Worm (Caenorhabditis elegans) whole organism, L3 larva: ENCODE results near the gene rps-8.

Source experiments
- ama-1 ChIP-seq: fragments of 150-350 bp; optimal IDR thresholded peaks from 2 replicates; lab custom pipeline; 2018
- ceh-82 ChIP-seq: fragments of 150-350 bp; optimal IDR thresholded peaks from 2 replicates; lab custom pipeline; 2014; ENCODE audit warnings: missing biosample characterization, missing genetic modification characterization
- egl-5 ChIP-seq: fragments of 150-350 bp; optimal IDR thresholded peaks from 2 replicates; lab custom pipeline; 2017; ENCODE audit warnings: missing biosample characterization, missing genetic modification reagents, missing genetic modification characterization, inconsistent platforms
- eor-1 ChIP-seq, 2 experiments: fragments of 150-350 bp; optimal IDR thresholded peaks; 2 replicates each; lab custom pipeline; 2014 to 2018; ENCODE audit warnings: missing biosample characterization in 2 of 2, missing genetic modification characterization in 2 of 2
- fos-1 ChIP-seq: fragments of 150-350 bp; optimal IDR thresholded peaks from 2 replicates; lab custom pipeline; 2014; ENCODE audit warnings: missing biosample characterization, missing genetic modification characterization
- nfya-1 ChIP-seq: sonication (generic microtip); optimal IDR thresholded peaks from 2 replicates; lab custom pipeline; 2017; ENCODE audit warnings: missing genetic modification characterization, mild to moderate bottlenecking, missing compliant biosample characterization, antibody characterized with exemption, moderate library complexity; ENCODE audit not compliant: insufficient read depth
- pha-4 ChIP-seq: fragments of 150-350 bp; optimal IDR thresholded peaks from 2 replicates; lab custom pipeline; 2014; ENCODE audit warnings: missing biosample characterization, missing genetic modification reagents, missing genetic modification characterization
- pqm-1 ChIP-seq: fragments of 150-350 bp; optimal IDR thresholded peaks from 2 replicates; lab custom pipeline; 2017; ENCODE audit warnings: missing biosample characterization, missing genetic modification characterization, inconsistent platforms
- skn-1 ChIP-seq: fragments of 150-350 bp; optimal IDR thresholded peaks from 2 replicates; lab custom pipeline; 2014; ENCODE audit warnings: missing biosample characterization, missing genetic modification characterization
- snpc-4 ChIP-seq: fragments of 150-350 bp; optimal IDR thresholded peaks from 2 replicates; lab custom pipeline; 2014; ENCODE audit warnings: missing biosample characterization, missing genetic modification characterization
- ztf-11 ChIP-seq: fragments of 150-350 bp; optimal IDR thresholded peaks from 2 replicates; lab custom pipeline; 2014; ENCODE audit warnings: missing biosample characterization, missing genetic modification characterization
- ztf-4 ChIP-seq: fragments of 150-350 bp; optimal IDR thresholded peaks from 2 replicates; lab custom pipeline; 2014; ENCODE audit warnings: missing biosample characterization, missing genetic modification characterization

DNA sequence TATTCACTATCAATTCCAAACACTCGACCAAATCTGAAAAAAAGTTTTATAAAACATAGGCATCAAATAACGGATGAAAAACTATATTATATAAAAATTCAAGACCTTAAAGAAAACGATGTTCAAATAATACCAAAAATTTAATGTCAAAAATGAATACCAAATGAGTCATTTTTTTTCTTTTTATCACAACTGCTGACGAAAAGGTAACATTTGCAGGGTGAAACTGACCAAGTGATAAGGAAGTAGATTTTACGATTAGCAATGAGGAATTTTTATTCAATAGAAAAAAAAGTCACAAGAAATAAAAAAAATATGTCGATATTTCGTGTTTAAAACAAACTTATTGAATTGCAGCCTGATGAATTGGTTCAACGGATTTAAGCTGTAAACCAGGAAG lies 27.8 kb downstream of the rps-8 start, which contains the start of gene C06E4.8:
- TF ChIP-seq pqm-1: no peak
- no peak for TF ChIP-seq pha-4 (tag; lab: Kevin White, UChicago)
- no peak for TF ChIP-seq ztf-4 (tag; lab: Kevin White, UChicago)
- TF ChIP-seq ceh-82: no peak
- TF ChIP-seq ama-1: no peak
- TF ChIP-seq ztf-11 (tag; lab: Kevin White, UChicago): no peak
- TF ChIP-seq skn-1 (tag; lab: Kevin White, UChicago): no peak
- TF ChIP-seq fos-1 (tag; lab: Kevin White, UChicago): no peak
- no peak for TF ChIP-seq egl-5 (tag; lab: Kevin White, UChicago)
- TF ChIP-seq snpc-4: no peak
- TF ChIP-seq nfya-1 (tag; lab: Kevin White, UChicago): no peak
- no peak for TF ChIP-seq eor-1 (tag; optimal IDR thresholded peaks at IDR 0.05; lab: Kevin White, UChicago)
